Worm (Caenorhabditis elegans): ENCODE results near the gene C14H10.2.
A peak's percentile ranks its signal among the peaks of the same experiment; 100 is the strongest.

C14H10.2 gene

ce11 chrX:10206008-10206407 lies 46.7 kb downstream of the C14H10.2 start:
- TF ChIP-seq T22C8.4 (GFP tag; IDR thresholded peaks at IDR 0.05) (no peak), flt-1 (GFP tag; IDR thresholded peaks at IDR 0.05) (peak; percentile 14; the same call in 1 of the 2 replicates), ref-1 (GFP tag; conservative IDR thresholded peaks at IDR 0.05) (no peak), klf-2 (GFP tag; conservative IDR thresholded peaks at IDR 0.05) (no peak), ztf-23 (GFP tag; IDR thresholded peaks at IDR 0.05) (no peak), med-1 (GFP tag; optimal IDR thresholded peaks at IDR 0.05; ENCODE audit: insufficient read depth) (no peak), cog-1 (tag; optimal IDR thresholded peaks at IDR 0.05) (no peak), tab-1 (GFP tag; IDR thresholded peaks at IDR 0.05) (no peak)

- TF ChIP-seq klf-2 (GFP tag; conservative IDR thresholded peaks at IDR 0.05) = no peak
- no peak for TF ChIP-seq ztf-23 (GFP tag; IDR thresholded peaks at IDR 0.05)
- TF ChIP-seq ztf-29 (GFP tag; IDR thresholded peaks at IDR 0.05) = no peak
- no peak for TF ChIP-seq flt-1 (GFP tag; IDR thresholded peaks at IDR 0.05)
- TF ChIP-seq med-1 (GFP tag; optimal IDR thresholded peaks at IDR 0.05; ENCODE audit: insufficient read depth) = no peak
- no peak for TF ChIP-seq cog-1 (tag; optimal IDR thresholded peaks at IDR 0.05)
- no peak for TF ChIP-seq ref-1 (GFP tag; conservative IDR thresholded peaks at IDR 0.05)
- no peak for TF ChIP-seq T22C8.4 (GFP tag; IDR thresholded peaks at IDR 0.05)
Observed at ce11 chrX:10205321-10205720, 47.4 kb downstream of the C14H10.2 start, which contains the start of gene sex-1. sex-1 (minus strand) TSS chrX:10205421.

- TF ChIP-seq flt-1 (GFP tag; IDR thresholded peaks at IDR 0.05) (peak; percentile 62; the same call in 1 of the 2 replicates), cog-1 (tag; optimal IDR thresholded peaks at IDR 0.05) (peak; percentile 55), ztf-23 (GFP tag; IDR thresholded peaks at IDR 0.05) (no peak)
Observed at ce11 chrX:10204313-10205063, 48.2 kb downstream of the C14H10.2 start.

- no peak for TF ChIP-seq cog-1 (tag; optimal IDR thresholded peaks at IDR 0.05)
- no peak for TF ChIP-seq med-1 (GFP tag; optimal IDR thresholded peaks at IDR 0.05; ENCODE audit: insufficient read depth)
- TF ChIP-seq ztf-23 (GFP tag; IDR thresholded peaks at IDR 0.05) = no peak
- no peak for TF ChIP-seq ref-1 (GFP tag; conservative IDR thresholded peaks at IDR 0.05)
- TF ChIP-seq T22C8.4 (GFP tag; IDR thresholded peaks at IDR 0.05) = no peak
- TF ChIP-seq klf-2 (GFP tag; conservative IDR thresholded peaks at IDR 0.05) = no peak
- no peak for TF ChIP-seq ztf-29 (GFP tag; IDR thresholded peaks at IDR 0.05)
- TF ChIP-seq tab-1 (GFP tag; IDR thresholded peaks at IDR 0.05) = no peak
- TF ChIP-seq flt-1 (GFP tag; IDR thresholded peaks at IDR 0.05) = no peak
Observed at ce11 chrX:10203501-10203900, 49.2 kb downstream of the C14H10.2 start.

- TF ChIP-seq ztf-23 (GFP tag; IDR thresholded peaks at IDR 0.05) = no peak
- TF ChIP-seq ref-1 (GFP tag; conservative IDR thresholded peaks at IDR 0.05) = no peak
- TF ChIP-seq tab-1 (GFP tag; IDR thresholded peaks at IDR 0.05) = no peak
- no peak for TF ChIP-seq T22C8.4 (GFP tag; IDR thresholded peaks at IDR 0.05)
- TF ChIP-seq ztf-29 (GFP tag; IDR thresholded peaks at IDR 0.05) = no peak
- TF ChIP-seq flt-1 (GFP tag; IDR thresholded peaks at IDR 0.05) = no peak
- TF ChIP-seq med-1 (GFP tag; optimal IDR thresholded peaks at IDR 0.05; ENCODE audit: insufficient read depth) = no peak
- no peak for TF ChIP-seq cog-1 (tag; optimal IDR thresholded peaks at IDR 0.05)
- no peak for TF ChIP-seq klf-2 (GFP tag; conservative IDR thresholded peaks at IDR 0.05)
Observed at ce11 chrX:10199202-10199601, 53.5 kb downstream of the C14H10.2 start.

- TF ChIP-seq flt-1 (GFP tag; IDR thresholded peaks at IDR 0.05) = no peak
- no peak for TF ChIP-seq med-1 (GFP tag; optimal IDR thresholded peaks at IDR 0.05; ENCODE audit: insufficient read depth)
- no peak for TF ChIP-seq klf-2 (GFP tag; conservative IDR thresholded peaks at IDR 0.05)
- TF ChIP-seq ztf-29 (GFP tag; IDR thresholded peaks at IDR 0.05) = no peak
- TF ChIP-seq T22C8.4 (GFP tag; IDR thresholded peaks at IDR 0.05) = no peak
- TF ChIP-seq cog-1 (tag; optimal IDR thresholded peaks at IDR 0.05) = peak; percentile 68
- no peak for TF ChIP-seq tab-1 (GFP tag; IDR thresholded peaks at IDR 0.05)
- 0 out of 2 replicates have a peak, but pooled peaks have one; percentile 23 for TF ChIP-seq ztf-23 (GFP tag; IDR thresholded peaks at IDR 0.05)
- no peak for TF ChIP-seq ref-1 (GFP tag; conservative IDR thresholded peaks at IDR 0.05)
Observed at ce11 chrX:10197204-10197756, 55.4 kb downstream of the C14H10.2 start, which contains the start of gene nucb-1. nucb-1 (plus strand) TSS chrX:10197706.

ce11 chrX:10194327-10195096 lies 58.2 kb downstream of the C14H10.2 start, which contains the start of gene myrf-2:
myrf-2 (minus strand) TSS chrX:10194377.
- TF ChIP-seq tab-1 (GFP tag; IDR thresholded peaks at IDR 0.05) = no peak
- TF ChIP-seq klf-2 (GFP tag; conservative IDR thresholded peaks at IDR 0.05) = no peak
- TF ChIP-seq cog-1 (tag; optimal IDR thresholded peaks at IDR 0.05) = no peak
- no peak for TF ChIP-seq med-1 (GFP tag; optimal IDR thresholded peaks at IDR 0.05; ENCODE audit: insufficient read depth)
- no peak for TF ChIP-seq ztf-29 (GFP tag; IDR thresholded peaks at IDR 0.05)
- TF ChIP-seq ztf-23 (GFP tag; IDR thresholded peaks at IDR 0.05) = no peak
- TF ChIP-seq ref-1 (GFP tag; conservative IDR thresholded peaks at IDR 0.05) = no peak
- TF ChIP-seq flt-1 (GFP tag; IDR thresholded peaks at IDR 0.05) = no peak
- no peak for TF ChIP-seq T22C8.4 (GFP tag; IDR thresholded peaks at IDR 0.05)
